Fruit fly (Drosophila melanogaster): Measurements from ENCODE around the gene CG15721.

CG15721 gene

DNA sequence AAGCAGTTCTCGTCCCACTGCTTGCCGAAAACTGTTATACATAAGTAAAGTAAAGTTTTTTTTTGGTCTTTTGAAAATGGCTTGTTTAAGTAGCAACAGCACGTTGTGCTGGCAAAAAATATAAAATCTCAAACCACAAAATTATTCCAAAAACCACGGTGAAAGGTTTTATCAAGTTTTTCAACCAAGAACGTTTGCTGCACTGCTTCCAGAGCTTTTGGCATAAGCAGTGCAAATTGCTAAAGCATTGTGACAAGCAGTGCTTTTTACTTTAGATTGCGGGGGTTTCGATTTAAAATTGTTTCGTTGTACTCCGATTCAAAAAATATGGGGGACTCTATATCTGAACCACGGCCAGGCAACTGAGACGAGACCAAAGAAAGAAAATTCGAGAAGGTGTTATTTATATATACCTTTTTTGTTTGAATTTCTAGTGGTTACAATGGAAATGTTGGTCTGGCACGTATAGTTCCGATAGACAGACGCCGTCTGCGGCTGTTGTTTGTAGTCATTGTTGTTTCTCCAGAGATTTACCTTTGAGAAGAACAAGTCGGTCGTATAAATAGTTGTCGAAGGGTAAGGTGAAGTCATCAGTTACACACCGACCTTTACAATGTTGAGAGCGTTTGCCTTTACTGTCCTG, 3.1 kb upstream of the CG15721 start, which contains the start of gene Mur11Da:
Gene Mur11Da, plus strand, starts transcription at position 593 of the 643 bp plus-strand sequence.
- no peak for TF ChIP-seq Snoo (tag; optimal IDR thresholded peaks at IDR 0.05)
- no peak for TF ChIP-seq Pif1A (GFP tag; optimal IDR thresholded peaks at IDR 0.05)
- TF ChIP-seq D1 (tag; optimal IDR thresholded peaks at IDR 0.05): no peak
- no peak for TF ChIP-seq EcR (GFP tag; optimal IDR thresholded peaks at IDR 0.05)
- no peak for TF ChIP-seq CG14655 (GFP tag; optimal IDR thresholded peaks at IDR 0.05)
- TF ChIP-seq CG32121 (GFP tag; IDR thresholded peaks at IDR 0.05): no peak
- TF ChIP-seq CG9948 (tag; optimal IDR thresholded peaks at IDR 0.05): no peak
- no peak for TF ChIP-seq CG12605 (GFP tag; IDR thresholded peaks at IDR 0.05)
- no peak for TF ChIP-seq rn (GFP tag; IDR thresholded peaks at IDR 0.05)
- TF ChIP-seq CG8159 (tag; optimal IDR thresholded peaks at IDR 0.05): no peak
- TF ChIP-seq CG34367 (tag; optimal IDR thresholded peaks at IDR 0.05): no peak
- TF ChIP-seq CG8301 (tag; optimal IDR thresholded peaks at IDR 0.05): no peak
- TF ChIP-seq gl (tag; optimal IDR thresholded peaks at IDR 0.05): no peak
- no peak for TF ChIP-seq CG10348 (GFP tag; IDR thresholded peaks at IDR 0.05)
- no peak for TF ChIP-seq CG17806 (tag; optimal IDR thresholded peaks at IDR 0.05)
- no peak for TF ChIP-seq CG13204 (GFP tag; optimal IDR thresholded peaks at IDR 0.05)
- no peak for TF ChIP-seq Ets98B (GFP tag; IDR thresholded peaks at IDR 0.05)

DNA sequence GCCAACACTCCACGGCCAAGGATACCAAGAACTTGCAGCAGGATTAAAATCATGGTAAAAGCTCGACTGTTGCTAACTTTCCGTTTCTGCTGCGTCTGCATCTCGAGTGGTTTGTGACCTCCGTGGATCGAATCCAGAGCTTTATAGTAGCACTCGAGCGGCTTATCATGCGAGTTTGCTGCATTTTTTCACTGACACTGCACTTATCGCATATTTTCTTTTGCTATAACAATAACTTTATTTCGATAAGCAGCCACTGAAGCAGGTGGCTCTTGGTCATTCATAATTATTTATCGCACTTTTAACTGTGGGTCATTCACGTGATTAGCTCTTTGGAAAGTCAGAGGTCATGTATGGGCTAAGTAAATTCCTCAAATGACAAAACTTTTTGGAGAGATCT, 5.6 kb downstream of the CG15721 start, which contains the start of gene CG12716:
Gene CG12716, minus strand, starts transcription at position 101 of the 400 bp plus-strand sequence.
- TF ChIP-seq Pif1B (GFP tag; optimal IDR thresholded peaks at IDR 0.05): no peak
- TF ChIP-seq Snoo (tag; optimal IDR thresholded peaks at IDR 0.05): no peak
- TF ChIP-seq CG9948 (tag; optimal IDR thresholded peaks at IDR 0.05): no peak
- no peak for TF ChIP-seq CG14655 (GFP tag; optimal IDR thresholded peaks at IDR 0.05)
- TF ChIP-seq CG12605 (GFP tag; IDR thresholded peaks at IDR 0.05): no peak
- no peak for TF ChIP-seq CG17806 (tag; optimal IDR thresholded peaks at IDR 0.05)
- TF ChIP-seq CG10348 (GFP tag; IDR thresholded peaks at IDR 0.05): no peak
- no peak for TF ChIP-seq CG8301 (tag; optimal IDR thresholded peaks at IDR 0.05)
- no peak for TF ChIP-seq rn (GFP tag; IDR thresholded peaks at IDR 0.05)
- no peak for TF ChIP-seq Ets98B (GFP tag; IDR thresholded peaks at IDR 0.05)
- TF ChIP-seq CG32121 (GFP tag; IDR thresholded peaks at IDR 0.05): no peak
- TF ChIP-seq CG8159 (tag; optimal IDR thresholded peaks at IDR 0.05): no peak
- TF ChIP-seq EcR (GFP tag; optimal IDR thresholded peaks at IDR 0.05): no peak
- no peak for TF ChIP-seq D1 (tag; optimal IDR thresholded peaks at IDR 0.05)
- no peak for TF ChIP-seq CG4496 (GFP tag; IDR thresholded peaks at IDR 0.05)
- no peak for TF ChIP-seq CG34367 (tag; optimal IDR thresholded peaks at IDR 0.05)
- TF ChIP-seq Pif1A (GFP tag; optimal IDR thresholded peaks at IDR 0.05): no peak
- TF ChIP-seq CG13204 (GFP tag; optimal IDR thresholded peaks at IDR 0.05): no peak
- no peak for TF ChIP-seq CG15710 (tag; optimal IDR thresholded peaks at IDR 0.05)

DNA sequence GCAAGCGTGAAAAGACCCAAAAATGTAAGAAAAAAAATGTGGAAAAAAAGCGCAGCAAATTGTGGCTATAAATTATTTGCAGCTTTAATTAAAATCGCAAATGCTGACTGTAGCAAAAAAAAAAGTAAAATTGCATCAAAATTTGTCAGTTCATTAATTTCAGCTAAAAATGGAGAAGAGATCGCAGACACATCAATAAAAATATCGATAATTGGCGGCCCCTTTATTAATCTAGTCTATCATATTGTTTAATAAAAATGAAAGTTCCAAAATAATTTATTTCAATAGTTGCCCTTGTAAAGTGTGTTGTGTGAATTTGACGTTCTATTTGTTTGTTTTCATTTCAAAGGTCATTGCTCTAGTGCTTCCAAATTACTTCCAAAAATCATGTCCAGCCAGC, 13.7 kb downstream of the CG15721 start, which contains the start of gene CG32643:
Gene CG32643, plus strand, starts transcription at position 301 of the 400 bp plus-strand sequence.
- no peak for TF ChIP-seq Pif1B (GFP tag; optimal IDR thresholded peaks at IDR 0.05)
- TF ChIP-seq rn (GFP tag; IDR thresholded peaks at IDR 0.05): no peak
- no peak for TF ChIP-seq CG34367 (tag; optimal IDR thresholded peaks at IDR 0.05)
- TF ChIP-seq CG8159 (tag; optimal IDR thresholded peaks at IDR 0.05): no peak
- TF ChIP-seq Pif1A (GFP tag; optimal IDR thresholded peaks at IDR 0.05): no peak
- TF ChIP-seq CG10348 (GFP tag; IDR thresholded peaks at IDR 0.05): no peak
- no peak for TF ChIP-seq Ets98B (GFP tag; IDR thresholded peaks at IDR 0.05)
- no peak for TF ChIP-seq gl (tag; optimal IDR thresholded peaks at IDR 0.05)
- no peak for TF ChIP-seq CG32121 (GFP tag; IDR thresholded peaks at IDR 0.05)
- no peak for TF ChIP-seq CG17806 (tag; optimal IDR thresholded peaks at IDR 0.05)
- no peak for TF ChIP-seq CG14655 (GFP tag; optimal IDR thresholded peaks at IDR 0.05)

DNA sequence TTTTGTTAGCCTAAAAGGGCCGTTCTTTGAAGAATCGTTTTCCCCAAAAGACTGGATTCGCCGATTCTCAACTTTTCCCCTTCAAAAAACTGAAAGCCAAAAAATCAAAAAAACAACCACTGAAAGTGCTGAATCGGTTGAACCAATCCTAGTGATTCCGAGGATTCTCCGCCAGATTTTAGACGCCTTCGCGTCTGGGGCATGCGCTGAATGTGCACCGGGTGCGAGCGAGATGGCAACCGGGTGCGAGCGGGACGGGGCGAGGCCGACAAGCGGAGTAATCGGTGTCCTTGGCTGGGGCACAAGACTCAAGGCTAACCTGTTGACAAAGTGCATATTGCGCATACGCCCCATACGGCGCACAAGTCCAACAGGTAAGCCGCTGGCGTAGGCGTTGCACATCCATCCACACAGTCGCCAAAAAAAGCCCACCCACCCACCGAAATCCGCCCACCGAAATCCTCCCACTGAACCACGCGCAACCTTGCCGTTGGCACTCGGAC, 16.5 kb downstream of the CG15721 start:
- TF ChIP-seq CG12605 (GFP tag; IDR thresholded peaks at IDR 0.05): peak; percentile 82
- TF ChIP-seq Ets98B (GFP tag; IDR thresholded peaks at IDR 0.05): no peak
- TF ChIP-seq fd96Ca (GFP tag; IDR thresholded peaks at IDR 0.05): no peak
- TF ChIP-seq CG17806 (tag; optimal IDR thresholded peaks at IDR 0.05): no peak

DNA sequence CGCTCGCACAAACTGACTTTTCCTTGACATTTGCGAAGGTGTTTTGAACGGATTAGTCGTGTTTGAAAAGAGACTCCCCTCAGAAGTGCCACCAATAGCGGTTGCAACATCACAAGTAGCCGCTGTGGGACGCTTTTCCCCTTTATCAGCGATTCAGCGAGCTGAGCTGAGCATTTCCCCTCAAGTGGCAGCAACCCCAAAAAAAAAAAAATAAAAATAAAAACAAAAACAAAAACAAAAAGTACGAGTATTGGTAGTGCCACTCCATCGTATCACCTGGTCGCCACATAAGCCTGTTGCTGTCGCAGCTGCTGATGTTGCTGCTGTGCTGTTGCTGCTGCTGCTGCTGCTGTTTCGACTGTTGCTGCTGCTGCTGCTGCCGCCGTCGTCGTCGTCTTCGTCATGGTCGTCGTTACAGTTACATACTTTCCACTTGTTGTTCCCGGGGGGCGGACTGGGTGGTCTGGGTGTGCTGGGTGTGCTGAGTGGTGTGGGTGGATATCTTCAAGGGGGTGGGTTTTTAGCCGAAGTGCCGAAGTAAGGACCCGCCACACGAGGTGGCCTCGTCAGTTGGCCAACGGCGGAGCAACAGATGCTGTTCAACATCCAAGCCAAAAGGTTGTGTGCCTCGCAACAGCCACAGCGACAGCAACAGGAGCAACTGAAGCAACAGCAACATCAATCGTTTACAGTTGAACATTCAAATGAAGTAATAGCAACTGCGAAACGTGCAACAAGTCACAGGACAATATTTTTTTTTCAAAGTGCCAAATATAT, 17.7 kb downstream of the CG15721 start, which contains the start of gene rsh:
Gene rsh, plus strand, starts transcription at position 591 of the 777 bp plus-strand sequence.
- no peak for TF ChIP-seq CG32121 (GFP tag; IDR thresholded peaks at IDR 0.05)
- no peak for TF ChIP-seq CG13204 (GFP tag; optimal IDR thresholded peaks at IDR 0.05)
- no peak for TF ChIP-seq EcR (GFP tag; optimal IDR thresholded peaks at IDR 0.05)
- TF ChIP-seq CG8159 (tag; optimal IDR thresholded peaks at IDR 0.05): no peak
- no peak for TF ChIP-seq gl (tag; optimal IDR thresholded peaks at IDR 0.05)
- TF ChIP-seq CG14655 (GFP tag; optimal IDR thresholded peaks at IDR 0.05): no peak
- no peak for TF ChIP-seq rn (GFP tag; IDR thresholded peaks at IDR 0.05)
- no peak for TF ChIP-seq CG9948 (tag; optimal IDR thresholded peaks at IDR 0.05)
- TF ChIP-seq CG17806 (tag; optimal IDR thresholded peaks at IDR 0.05): no peak
- no peak for TF ChIP-seq D1 (tag; optimal IDR thresholded peaks at IDR 0.05)
- 0 out of 2 replicates have a peak, but pooled peaks have one; percentile 24 for TF ChIP-seq Ets98B (GFP tag; IDR thresholded peaks at IDR 0.05)
- no peak for TF ChIP-seq Pif1A (GFP tag; optimal IDR thresholded peaks at IDR 0.05)
- TF ChIP-seq CG4496 (GFP tag; IDR thresholded peaks at IDR 0.05): 0 out of 3 replicates have a peak, but pooled peaks have one; percentile 27
- no peak for TF ChIP-seq Snoo (tag; optimal IDR thresholded peaks at IDR 0.05)
- no peak for TF ChIP-seq CG8301 (tag; optimal IDR thresholded peaks at IDR 0.05)
- no peak for TF ChIP-seq CG10348 (GFP tag; IDR thresholded peaks at IDR 0.05)
- TF ChIP-seq CG34367 (tag; optimal IDR thresholded peaks at IDR 0.05): no peak
- no peak for TF ChIP-seq Pif1B (GFP tag; optimal IDR thresholded peaks at IDR 0.05)
- 0 out of 3 replicates have a peak, but pooled peaks have one; percentile 20 for TF ChIP-seq fd96Ca (GFP tag; IDR thresholded peaks at IDR 0.05)
- TF ChIP-seq CG15710 (tag; optimal IDR thresholded peaks at IDR 0.05): no peak
- peak; percentile 71 for TF ChIP-seq CG12605 (GFP tag; IDR thresholded peaks at IDR 0.05)
